Worm (Caenorhabditis elegans) whole organism, L4 larva: ENCODE measurements around the gene F18F11.4.

Experiments
- T20F7.1 ChIP-seq: fragments of 200-800 bp; sonication (Bioruptor generic); optimal IDR thresholded peaks from 2 replicates; lab custom pipeline; 2018; ENCODE audit warnings: mild to moderate bottlenecking, missing genetic modification characterization, missing compliant biosample characterization
- ama-1 ChIP-seq: fragments of 150-350 bp; optimal IDR thresholded peaks from 2 replicates; lab custom pipeline; 2014; ENCODE audit warnings: inconsistent platforms, mixed read lengths
- egl-27 ChIP-seq: sonication (generic microtip); optimal IDR thresholded peaks from 3 replicates; lab custom pipeline; 2017; ENCODE audit warnings: missing biosample characterization, missing genetic modification reagents, missing genetic modification characterization
- fkh-10 ChIP-seq: fragments of 150-350 bp; optimal IDR thresholded peaks from 2 replicates; lab custom pipeline; 2014; ENCODE audit warnings: missing biosample characterization, missing genetic modification reagents, missing genetic modification characterization
- lin-13 ChIP-seq: fragments of 150-350 bp; optimal IDR thresholded peaks from 2 replicates; lab custom pipeline; 2014; ENCODE audit warnings: missing biosample characterization, missing genetic modification reagents, missing genetic modification characterization
- lir-3 ChIP-seq: sonication (generic microtip); optimal IDR thresholded peaks from 2 replicates; lab custom pipeline; 2016; ENCODE audit warnings: mild to moderate bottlenecking, missing genetic modification characterization, missing compliant biosample characterization
- mep-1 ChIP-seq: fragments of 150-350 bp; sonication (generic microtip); optimal IDR thresholded peaks from 3 replicates; lab custom pipeline; 2014; ENCODE audit warnings: missing biosample characterization, missing genetic modification characterization
- nhr-11 ChIP-seq: fragments of 150-350 bp; optimal IDR thresholded peaks from 2 replicates; lab custom pipeline; 2014; ENCODE audit warnings: missing biosample characterization, missing genetic modification characterization
- nhr-25 ChIP-seq: sonication (generic microtip); optimal IDR thresholded peaks from 2 replicates; lab custom pipeline; 2017; ENCODE audit warnings: missing genetic modification characterization, mild to moderate bottlenecking, missing compliant biosample characterization, antibody characterized with exemption, moderate library complexity, borderline replicate concordance; ENCODE audit not compliant: insufficient read depth
- nhr-28 ChIP-seq: fragments of 150-350 bp; optimal IDR thresholded peaks from 2 replicates; lab custom pipeline; 2014; ENCODE audit warnings: missing biosample characterization, missing genetic modification characterization
- pha-4 ChIP-seq, 2 experiments: fragments of 150-350 bp in 1 of 2; fragments of 200-800 bp in 1 of 2; sonication (Bioruptor generic) in 1 of 2; IDR thresholded peaks in 1 of 2; optimal IDR thresholded peaks in 1 of 2; 2 replicates each; pipeline versions ENCODE4 v1.3.6 to Lab custom; 2014 to 2022; ENCODE audit warnings: missing genetic modification characterization in 2 of 2, missing genetic modification reagents in 2 of 2, missing biosample characterization in 1 of 2, missing compliant biosample characterization in 1 of 2
- php-3 ChIP-seq: fragments of 200-800 bp; sonication (Bioruptor generic); IDR thresholded peaks from 2 replicates; pipeline ENCODE4 v1.3.6; 2022; ENCODE audit warnings: missing genetic modification reagents, missing genetic modification characterization, missing compliant biosample characterization
- unc-130 ChIP-seq: sonication (generic microtip); optimal IDR thresholded peaks from 2 replicates; lab custom pipeline; 2016; ENCODE audit warnings: missing genetic modification reagents, missing genetic modification characterization, missing compliant biosample characterization
- unc-62 ChIP-seq, 3 experiments: fragments of 150-350 bp in 1 of 3; sonication (generic microtip); optimal IDR thresholded peaks in 2 of 3; peaks in 1 of 3; 1 replicate in 1 of 3; 2 replicates in 2 of 3; lab custom pipeline; 2014 to 2017; ENCODE audit warnings: missing biosample characterization in 3 of 3, missing genetic modification characterization in 3 of 3, missing genetic modification reagents in 3 of 3, missing genotype in 1 of 3

DNA sequence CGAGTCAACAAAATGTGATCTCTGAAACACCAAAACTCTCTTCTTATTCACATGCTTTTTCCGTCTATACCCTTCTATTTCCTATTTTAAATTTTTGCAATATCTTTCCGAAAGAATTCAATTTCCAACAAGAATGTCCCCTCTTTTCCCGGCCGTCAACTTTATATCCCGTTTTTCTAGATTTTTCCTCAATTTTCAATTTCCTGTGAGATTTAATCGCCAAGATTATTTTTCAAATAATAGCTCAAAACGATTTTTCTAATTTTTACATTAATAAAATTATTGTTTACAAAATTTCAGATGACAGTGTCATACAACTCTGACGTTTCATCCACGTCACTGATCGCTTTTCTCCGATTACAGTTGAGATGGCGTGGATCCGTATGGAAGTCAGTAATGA is 47.3 kb upstream of the F18F11.4 start, which contains the start of gene best-19:
- TF ChIP-seq nhr-28 (tag; lab: Kevin White, UChicago) (no peak), nhr-11 (no peak), lin-13 (GFP tag; lab: Kevin White, UChicago) (no peak), mep-1 (tag; lab: Kevin White, UChicago) (no peak), unc-130 (GFP tag; lab: Kevin White, UChicago) (no peak), pha-4 (GFP tag; IDR thresholded peaks at IDR 0.05; lab: Robert Waterston, UW) (no peak), pha-4 (tag; optimal IDR thresholded peaks at IDR 0.05; lab: Kevin White, UChicago) (no peak), unc-62 (GFP tag; optimal IDR thresholded peaks at IDR 0.05 in 1 of 2; lab: Kevin White, UChicago) (no peak), unc-62 (tag; optimal IDR thresholded peaks at IDR 0.05; lab: Kevin White, UChicago) (no peak), fkh-10 (GFP tag; lab: Kevin White, UChicago) (no peak), lir-3 (tag; lab: Kevin White, UChicago) (no peak), ama-1 (lab: Kevin White, UChicago) (no peak), php-3 (GFP tag; lab: Robert Waterston, UW) (no peak), egl-27 (tag; lab: Kevin White, UChicago) (no peak), nhr-25 (tag; lab: Kevin White, UChicago) (no peak), T20F7.1 (GFP tag; lab: Kevin White, UChicago) (no peak)
